Worm (Caenorhabditis elegans) whole organism, mixed stage, embryonic: ENCODE measurements around the gene cth-2.

Experiments used
- elt-1 ChIP-seq: sonication (generic microtip); optimal IDR thresholded peaks from 2 replicates; lab custom pipeline; 2017; ENCODE audit warnings: missing genetic modification characterization, mild to moderate bottlenecking, missing compliant biosample characterization, antibody characterized with exemption, moderate library complexity, borderline replicate concordance; ENCODE audit not compliant: insufficient read depth
- elt-3 ChIP-seq: fragments of 150-350 bp; optimal IDR thresholded peaks from 2 replicates; lab custom pipeline; 2014; ENCODE audit warnings: missing biosample characterization, missing genetic modification characterization
- ztf-11 ChIP-seq: fragments of 150-350 bp; optimal IDR thresholded peaks from 2 replicates; lab custom pipeline; 2014; ENCODE audit warnings: missing biosample characterization, missing genetic modification characterization

DNA sequence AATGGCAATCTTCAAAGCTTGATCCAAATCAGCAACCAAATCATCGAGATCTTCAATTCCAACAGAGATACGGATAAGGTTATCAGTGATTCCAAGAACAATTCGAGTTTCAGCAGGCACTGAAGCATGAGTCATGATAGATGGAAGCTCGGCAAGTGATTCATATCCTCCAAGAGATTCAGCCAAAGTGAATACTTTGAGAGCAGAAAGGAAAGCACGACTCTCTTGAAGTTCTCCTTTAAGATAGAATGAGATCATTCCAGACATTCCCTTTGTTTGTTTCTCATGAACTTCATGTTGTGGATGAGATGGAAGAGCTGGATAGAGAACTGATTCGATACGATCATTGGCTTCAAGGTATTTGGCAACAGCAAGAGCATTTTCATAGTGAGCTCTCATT, 1.4 kb downstream of the cth-2 start:
- TF ChIP-seq elt-3 (no peak), ztf-11 (tag; lab: Kevin White, UChicago) (no peak), elt-1 (tag; lab: Kevin White, UChicago) (no peak)
